Worm (Caenorhabditis elegans) whole organism, L1 larva: ENCODE measurements around the gene erfa-1.
A peak's percentile ranks its signal among the peaks of the same experiment; 100 is the strongest.

Experiments
- C04F5.9 ChIP-seq: sonication (generic microtip); optimal IDR thresholded peaks from 2 replicates; lab custom pipeline; 2016; ENCODE audit warnings: missing genetic modification characterization, missing compliant biosample characterization
- C34B4.2 ChIP-seq: sonication (generic microtip); optimal IDR thresholded peaks from 2 replicates; lab custom pipeline; 2017; ENCODE audit warnings: mild to moderate bottlenecking, missing genetic modification characterization, missing compliant biosample characterization
- aha-1 ChIP-seq: fragments of 150-350 bp; optimal IDR thresholded peaks from 2 replicates; lab custom pipeline; 2014; ENCODE audit warnings: missing biosample characterization, missing genetic modification characterization
- aly-2 ChIP-seq: fragments of 150-350 bp; optimal IDR thresholded peaks from 2 replicates; lab custom pipeline; 2014; ENCODE audit warnings: missing biosample characterization, missing genetic modification characterization
- ama-1 ChIP-seq: fragments of 150-350 bp; optimal IDR thresholded peaks from 2 replicates; lab custom pipeline; 2014
- ceh-63 ChIP-seq: fragments of 200-800 bp; sonication (Bioruptor generic); optimal IDR thresholded peaks from 2 replicates; lab custom pipeline; 2018; ENCODE audit warnings: mild to moderate bottlenecking, missing genetic modification characterization, missing compliant biosample characterization
- ceh-82 ChIP-seq, 3 experiments: fragments of 150-350 bp in 1 of 3; sonication (generic microtip) in 2 of 3; optimal IDR thresholded peaks; 2 replicates each; lab custom pipeline; 2014 to 2017; ENCODE audit warnings: missing biosample characterization in 3 of 3, missing genetic modification characterization in 3 of 3
- ceh-90 ChIP-seq: sonication (generic microtip); optimal IDR thresholded peaks from 2 replicates; lab custom pipeline; 2016; ENCODE audit warnings: missing genetic modification characterization, missing compliant biosample characterization
- ces-1 ChIP-seq: fragments of 150-350 bp; optimal IDR thresholded peaks from 2 replicates; lab custom pipeline; 2014; ENCODE audit warnings: missing biosample characterization, missing genetic modification reagents, missing genetic modification characterization
- dpl-1 ChIP-seq, 3 experiments: fragments of 150-350 bp in 2 of 3; sonication (generic microtip) in 1 of 3; optimal IDR thresholded peaks; 2 replicates each; lab custom pipeline; 2014 to 2017; ENCODE audit warnings: missing biosample characterization in 3 of 3, missing genetic modification characterization in 3 of 3, missing genetic modification reagents in 3 of 3
- efl-3 ChIP-seq: fragments of 200-800 bp; sonication (Bioruptor generic); optimal IDR thresholded peaks from 2 replicates; lab custom pipeline; 2018; ENCODE audit warnings: mild to moderate bottlenecking, missing genetic modification characterization, missing compliant biosample characterization
- egl-27 ChIP-seq, 2 experiments: fragments of 150-350 bp in 1 of 2; sonication (generic microtip); optimal IDR thresholded peaks; 3 replicates each; lab custom pipeline; 2017 to 2018; ENCODE audit warnings: missing biosample characterization in 2 of 2, missing genetic modification characterization in 2 of 2, missing genetic modification reagents in 2 of 2
- elt-2 ChIP-seq: sonication (generic microtip); optimal IDR thresholded peaks from 2 replicates; lab custom pipeline; 2016; ENCODE audit warnings: missing genetic modification characterization, mild to moderate bottlenecking, inconsistent platforms, missing compliant biosample characterization, missing genetic modification reagents
- ets-5 ChIP-seq: fragments of 200-800 bp; sonication (Bioruptor generic); IDR thresholded peaks from 2 replicates; pipeline ENCODE4 v1.3.6; 2022; ENCODE audit warnings: missing genetic modification characterization, missing compliant biosample characterization
- fkh-10 ChIP-seq: sonication (generic microtip); optimal IDR thresholded peaks from 2 replicates; lab custom pipeline; 2017; ENCODE audit warnings: missing biosample characterization, missing genetic modification reagents, missing genetic modification characterization
- fos-1 ChIP-seq: fragments of 150-350 bp; optimal IDR thresholded peaks from 2 replicates; lab custom pipeline; 2014; ENCODE audit warnings: missing biosample characterization, missing genetic modification characterization
- grh-1 ChIP-seq: fragments of 200-800 bp; sonication (Bioruptor generic); IDR thresholded peaks from 2 replicates; pipeline ENCODE4 v1.3.6; 2022; ENCODE audit warnings: missing genetic modification reagents, missing genetic modification characterization, missing compliant biosample characterization
- hlh-17 ChIP-seq: fragments of 200-800 bp; sonication (Bioruptor generic); optimal IDR thresholded peaks from 2 replicates; lab custom pipeline; 2018; ENCODE audit warnings: missing genetic modification characterization, mild to moderate bottlenecking, missing compliant biosample characterization, moderate library complexity, borderline replicate concordance
- lin-13 ChIP-seq: fragments of 150-350 bp; optimal IDR thresholded peaks from 2 replicates; lab custom pipeline; 2014; ENCODE audit warnings: missing biosample characterization, missing genetic modification reagents, missing genetic modification characterization
- lin-14 ChIP-seq: fragments of 200-800 bp; sonication (Bioruptor generic); optimal IDR thresholded peaks from 2 replicates; lab custom pipeline; 2018; ENCODE audit warnings: mild to moderate bottlenecking, missing genetic modification characterization, moderate library complexity, missing compliant biosample characterization
- lir-3 ChIP-seq: sonication (generic microtip); optimal IDR thresholded peaks from 2 replicates; lab custom pipeline; 2016; ENCODE audit warnings: mild to moderate bottlenecking, missing genetic modification characterization, moderate library complexity, missing compliant biosample characterization; ENCODE audit not compliant: poor library complexity
- lsy-2 ChIP-seq, 2 experiments: fragments of 150-350 bp; optimal IDR thresholded peaks; 2 replicates each; lab custom pipeline; 2014; ENCODE audit warnings: missing biosample characterization in 2 of 2, missing genetic modification characterization in 2 of 2
- mef-2 ChIP-seq: fragments of 150-350 bp; optimal IDR thresholded peaks from 2 replicates; lab custom pipeline; 2014; ENCODE audit warnings: missing biosample characterization, missing genetic modification characterization
- nhr-11 ChIP-seq: fragments of 150-350 bp; optimal IDR thresholded peaks from 2 replicates; lab custom pipeline; 2014; ENCODE audit warnings: missing biosample characterization, missing genetic modification characterization
- nhr-19 ChIP-seq: fragments of 200-800 bp; sonication (Bioruptor generic); conservative IDR thresholded peaks from 2 replicates; pipeline ENCODE4 v1.3.6; 2022; ENCODE audit warnings: missing genetic modification characterization, missing compliant biosample characterization
- nhr-20 ChIP-seq: sonication (generic microtip); optimal IDR thresholded peaks from 2 replicates; lab custom pipeline; 2016; ENCODE audit warnings: mild to moderate bottlenecking, missing genetic modification characterization, missing compliant biosample characterization
- nhr-237 ChIP-seq: fragments of 150-350 bp; optimal IDR thresholded peaks from 2 replicates; lab custom pipeline; 2014; ENCODE audit warnings: missing biosample characterization, missing genetic modification characterization
- nhr-28 ChIP-seq: fragments of 150-350 bp; optimal IDR thresholded peaks from 2 replicates; lab custom pipeline; 2014; ENCODE audit warnings: missing biosample characterization, missing genetic modification characterization
- nhr-47 ChIP-seq: sonication (generic microtip); optimal IDR thresholded peaks from 2 replicates; lab custom pipeline; 2016; ENCODE audit warnings: mild to moderate bottlenecking, missing genetic modification characterization, moderate library complexity, missing compliant biosample characterization
- nhr-71 ChIP-seq: sonication (generic microtip); optimal IDR thresholded peaks from 2 replicates; lab custom pipeline; 2016; ENCODE audit warnings: mild to moderate bottlenecking, missing genetic modification characterization, moderate library complexity, missing compliant biosample characterization
- nhr-76 ChIP-seq: sonication (generic microtip); optimal IDR thresholded peaks from 2 replicates; lab custom pipeline; 2017; ENCODE audit warnings: missing biosample characterization, missing genetic modification characterization
- nhr-77 ChIP-seq: fragments of 150-350 bp; optimal IDR thresholded peaks from 2 replicates; lab custom pipeline; 2014; ENCODE audit warnings: missing biosample characterization, missing genetic modification characterization
- nhr-84 ChIP-seq: sonication (generic microtip); optimal IDR thresholded peaks from 2 replicates; lab custom pipeline; 2017; ENCODE audit warnings: missing biosample characterization, missing genetic modification characterization
- nhr-85 ChIP-seq: sonication (generic microtip); peaks from one replicate; lab custom pipeline; 2016; ENCODE audit warnings: missing genetic modification characterization, inconsistent platforms, missing compliant biosample characterization
- nhr-90 ChIP-seq: sonication (generic microtip); optimal IDR thresholded peaks from 2 replicates; lab custom pipeline; 2016; ENCODE audit warnings: mild to moderate bottlenecking, missing genetic modification characterization, missing compliant biosample characterization; ENCODE audit not compliant: poor library complexity
- pag-3 ChIP-seq: sonication (generic microtip); optimal IDR thresholded peaks from 2 replicates; lab custom pipeline; 2017; ENCODE audit warnings: missing genetic modification characterization, mild to moderate bottlenecking, missing compliant biosample characterization, antibody characterized with exemption, borderline replicate concordance; ENCODE audit not compliant: insufficient read depth
- pax-3 ChIP-seq: fragments of 200-800 bp; sonication (Bioruptor generic); optimal IDR thresholded peaks from 2 replicates; lab custom pipeline; 2018; ENCODE audit warnings: mild to moderate bottlenecking, missing genetic modification characterization, moderate library complexity, missing compliant biosample characterization
- pqm-1 ChIP-seq: sonication (generic microtip); optimal IDR thresholded peaks from 3 replicates; lab custom pipeline; 2017; ENCODE audit warnings: missing biosample characterization, missing genetic modification characterization
- skn-1 ChIP-seq: fragments of 150-350 bp; optimal IDR thresholded peaks from 2 replicates; lab custom pipeline; 2014; ENCODE audit warnings: missing biosample characterization, missing genetic modification characterization
- snpc-4 ChIP-seq: fragments of 150-350 bp; optimal IDR thresholded peaks from 2 replicates; lab custom pipeline; 2014; ENCODE audit warnings: missing biosample characterization, missing genetic modification characterization
- snu-23 ChIP-seq: sonication (generic microtip); optimal IDR thresholded peaks from 2 replicates; lab custom pipeline; 2016; ENCODE audit warnings: missing genetic modification characterization, missing compliant biosample characterization
- sox-4 ChIP-seq: sonication (generic microtip); optimal IDR thresholded peaks from 2 replicates; lab custom pipeline; 2016; ENCODE audit warnings: missing genetic modification characterization, missing compliant biosample characterization
- sup-37 ChIP-seq: fragments of 200-800 bp; sonication (Bioruptor generic); optimal IDR thresholded peaks from 2 replicates; lab custom pipeline; 2018; ENCODE audit warnings: mild to moderate bottlenecking, missing genetic modification characterization, missing compliant biosample characterization
- tlp-1 ChIP-seq: fragments of 150-350 bp; optimal IDR thresholded peaks from 2 replicates; lab custom pipeline; 2014; ENCODE audit warnings: missing biosample characterization, missing genetic modification characterization
- unc-98 ChIP-seq: fragments of 200-800 bp; sonication (Bioruptor generic); IDR thresholded peaks from 2 replicates; pipeline ENCODE4 v1.3.6; 2022; ENCODE audit warnings: missing genetic modification characterization, missing compliant biosample characterization
- zag-1 ChIP-seq: fragments of 150-350 bp; optimal IDR thresholded peaks from 2 replicates; lab custom pipeline; 2014; ENCODE audit warnings: missing biosample characterization, missing genetic modification characterization
- zip-4 ChIP-seq: fragments of 200-800 bp; sonication (Bioruptor generic); optimal IDR thresholded peaks from 2 replicates; lab custom pipeline; 2018; ENCODE audit warnings: mild to moderate bottlenecking, missing genetic modification characterization, moderate library complexity, missing compliant biosample characterization
- ztf-11 ChIP-seq, 2 experiments: sonication (generic microtip); optimal IDR thresholded peaks; 2 replicates each; lab custom pipeline; 2016 to 2017; ENCODE audit warnings: missing genetic modification characterization in 2 of 2, missing biosample characterization in 1 of 2, missing compliant biosample characterization in 1 of 2

erfa-1 gene

ce11 chrV:6429870-6430339, 4.0 kb upstream of the erfa-1 start, which contains the start of gene alh-4 (continued):
- TF ChIP-seq ets-5 (GFP tag; lab: Robert Waterston, UW) = no peak
- no peak for TF ChIP-seq lir-3
- TF ChIP-seq nhr-77 = no peak
- TF ChIP-seq nhr-85 (tag; lab: Kevin White, UChicago) = peak; percentile 84
- TF ChIP-seq nhr-90 (tag; lab: Kevin White, UChicago) = peak; percentile 58
- no peak for TF ChIP-seq sup-37 (GFP tag; lab: Kevin White, UChicago)
- TF ChIP-seq nhr-237 (tag; lab: Kevin White, UChicago) = no peak
- TF ChIP-seq aha-1 (tag; lab: Kevin White, UChicago) = no peak
- no peak for TF ChIP-seq pqm-1 (tag; lab: Kevin White, UChicago)
- TF ChIP-seq ceh-63 (GFP tag; lab: Kevin White, UChicago) = no peak
- no peak for TF ChIP-seq nhr-11
- no peak for TF ChIP-seq fkh-10
- no peak for TF ChIP-seq snpc-4
- TF ChIP-seq ceh-90 (tag; lab: Kevin White, UChicago) = no peak
- peak; percentile 44 for TF ChIP-seq snu-23 (GFP tag; lab: Kevin White, UChicago)
- TF ChIP-seq C34B4.2 (tag; lab: Kevin White, UChicago) = no peak
- no peak for TF ChIP-seq nhr-76 (tag; lab: Kevin White, UChicago)
- TF ChIP-seq zag-1 (tag; lab: Kevin White, UChicago) = no peak
- peak in 1 of 3 experiments; percentile 0 for TF ChIP-seq dpl-1 (GFP tag; optimal IDR thresholded peaks at IDR 0.05; lab: Kevin White, UChicago)
- TF ChIP-seq nhr-20 (tag; lab: Kevin White, UChicago) = peak; percentile 67
- TF ChIP-seq nhr-84 (tag; lab: Kevin White, UChicago) = no peak
- no peak for TF ChIP-seq ceh-82 (tag; optimal IDR thresholded peaks at IDR 0.05; lab: Kevin White, UChicago)
- no peak for TF ChIP-seq nhr-19 (GFP tag; lab: Robert Waterston, UW)
- no peak for TF ChIP-seq pag-3 (tag; lab: Kevin White, UChicago)
- TF ChIP-seq efl-3 (GFP tag; lab: Kevin White, UChicago) = no peak
- no peak for TF ChIP-seq ztf-11 (tag; optimal IDR thresholded peaks at IDR 0.05; lab: Kevin White, UChicago)
- TF ChIP-seq zip-4 (GFP tag; lab: Kevin White, UChicago) = no peak
- TF ChIP-seq hlh-17 (GFP tag; lab: Kevin White, UChicago) = no peak
- no peak for TF ChIP-seq nhr-47 (tag; lab: Kevin White, UChicago)
- TF ChIP-seq ces-1 (GFP tag; lab: Kevin White, UChicago) = no peak
- TF ChIP-seq, all 84 proteins: peak for 17

- TF ChIP-seq elt-2 (tag; lab: Kevin White, UChicago) (no peak), pag-3 (tag; lab: Kevin White, UChicago) (no peak), aha-1 (tag; lab: Kevin White, UChicago) (no peak), ceh-63 (GFP tag; lab: Kevin White, UChicago) (no peak), fos-1 (tag; lab: Kevin White, UChicago) (no peak), lsy-2 (tag; optimal IDR thresholded peaks at IDR 0.05; lab: Kevin White, UChicago) (peak in 1 of 2 experiments; percentile 10), nhr-28 (tag; lab: Kevin White, UChicago) (no peak), nhr-84 (tag; lab: Kevin White, UChicago) (no peak), nhr-71 (peak; percentile 27), nhr-20 (tag; lab: Kevin White, UChicago) (peak; percentile 41), nhr-85 (tag; lab: Kevin White, UChicago) (no peak), ceh-90 (tag; lab: Kevin White, UChicago) (no peak), tlp-1 (no peak), egl-27 (tag; optimal IDR thresholded peaks at IDR 0.05; lab: Kevin White, UChicago) (no peak), grh-1 (no peak), ama-1 (lab: Kevin White, UChicago) (no peak), pax-3 (no peak), ztf-11 (tag; optimal IDR thresholded peaks at IDR 0.05; lab: Kevin White, UChicago) (no peak), mef-2 (tag; lab: Kevin White, UChicago) (no peak), lin-14 (GFP tag; lab: Kevin White, UChicago) (peak; percentile 22), nhr-11 (no peak), C04F5.9 (no peak), unc-98 (no peak), sox-4 (tag; lab: Kevin White, UChicago) (no peak), skn-1 (tag; lab: Kevin White, UChicago) (no peak), lin-13 (no peak), aly-2 (tag; lab: Kevin White, UChicago) (no peak), snpc-4 (no peak), ets-5 (GFP tag; lab: Robert Waterston, UW) (no peak), nhr-237 (tag; lab: Kevin White, UChicago) (no peak)
These were observed 3.2 kb upstream of the erfa-1 start for ce11 chrV:6430526-6431371.
